Worm (Caenorhabditis elegans) whole organism, L3 larva: ENCODE results near the gene K10D11.7.
A peak's percentile ranks its signal among the peaks of the same experiment; 100 is the strongest.

Experiments
- ZK546.5 ChIP-seq: sonication (generic microtip); optimal IDR thresholded peaks from 2 replicates; lab custom pipeline; 2017; ENCODE audit warnings: missing biosample characterization, missing genetic modification characterization
- aly-2 ChIP-seq: fragments of 150-350 bp; optimal IDR thresholded peaks from 2 replicates; lab custom pipeline; 2014; ENCODE audit warnings: missing biosample characterization, missing genetic modification characterization
- ama-1 ChIP-seq: fragments of 150-350 bp; optimal IDR thresholded peaks from 2 replicates; lab custom pipeline; 2018
- ceh-28 ChIP-seq: fragments of 150-350 bp; optimal IDR thresholded peaks from 2 replicates; lab custom pipeline; 2014; ENCODE audit warnings: missing biosample characterization, missing genetic modification reagents, missing genetic modification characterization
- ceh-82 ChIP-seq: fragments of 150-350 bp; optimal IDR thresholded peaks from 2 replicates; lab custom pipeline; 2014; ENCODE audit warnings: missing biosample characterization, missing genetic modification characterization
- ceh-9 ChIP-seq: sonication (generic microtip); optimal IDR thresholded peaks from 2 replicates; lab custom pipeline; 2018; ENCODE audit warnings: missing biosample characterization, missing genetic modification characterization
- daf-12 ChIP-seq: fragments of 150-350 bp; optimal IDR thresholded peaks from 2 replicates; lab custom pipeline; 2014; ENCODE audit warnings: missing biosample characterization, missing genetic modification reagents, missing genetic modification characterization
- egl-27 ChIP-seq: sonication (generic microtip); optimal IDR thresholded peaks from 4 replicates; lab custom pipeline; 2017; ENCODE audit warnings: missing biosample characterization, missing genetic modification reagents, missing genetic modification characterization
- egl-5 ChIP-seq: fragments of 150-350 bp; optimal IDR thresholded peaks from 2 replicates; lab custom pipeline; 2017; ENCODE audit warnings: missing biosample characterization, missing genetic modification reagents, missing genetic modification characterization, inconsistent platforms
- elt-1 ChIP-seq: fragments of 150-350 bp; optimal IDR thresholded peaks from 2 replicates; lab custom pipeline; 2014; ENCODE audit warnings: missing biosample characterization, missing genetic modification characterization
- elt-2 ChIP-seq: sonication (generic microtip); optimal IDR thresholded peaks from 2 replicates; lab custom pipeline; 2016; ENCODE audit warnings: missing genetic modification reagents, mild to moderate bottlenecking, missing genetic modification characterization, missing compliant biosample characterization
- elt-3 ChIP-seq, 3 experiments: fragments of 150-350 bp in 1 of 3; sonication (generic microtip) in 2 of 3; optimal IDR thresholded peaks; 2 replicates in 2 of 3; 4 replicates in 1 of 3; lab custom pipeline; 2014 to 2017; ENCODE audit warnings: missing biosample characterization in 3 of 3, missing genetic modification characterization in 3 of 3
- eor-1 ChIP-seq, 2 experiments: fragments of 150-350 bp; optimal IDR thresholded peaks; 2 replicates each; lab custom pipeline; 2014 to 2018; ENCODE audit warnings: missing biosample characterization in 2 of 2, missing genetic modification characterization in 2 of 2
- fkh-10 ChIP-seq: sonication (generic microtip); optimal IDR thresholded peaks from 2 replicates; lab custom pipeline; 2017; ENCODE audit warnings: missing biosample characterization, missing genetic modification reagents, missing genetic modification characterization
- fkh-2 ChIP-seq: fragments of 150-350 bp; optimal IDR thresholded peaks from 2 replicates; lab custom pipeline; 2014; ENCODE audit warnings: missing biosample characterization, missing genetic modification reagents, missing genetic modification characterization
- fos-1 ChIP-seq: fragments of 150-350 bp; optimal IDR thresholded peaks from 2 replicates; lab custom pipeline; 2014; ENCODE audit warnings: missing biosample characterization, missing genetic modification characterization
- hmg-11 ChIP-seq: sonication (generic microtip); optimal IDR thresholded peaks from 2 replicates; lab custom pipeline; 2016; ENCODE audit warnings: missing genetic modification characterization, missing compliant biosample characterization
- jun-1 ChIP-seq: fragments of 150-350 bp; optimal IDR thresholded peaks from 2 replicates; lab custom pipeline; 2014; ENCODE audit warnings: missing biosample characterization, missing genetic modification reagents, missing genetic modification characterization
- lin-15B ChIP-seq: fragments of 150-350 bp; optimal IDR thresholded peaks from 2 replicates; lab custom pipeline; 2014; ENCODE audit warnings: missing biosample characterization, missing genetic modification characterization
- lin-39 ChIP-seq: fragments of 150-350 bp; optimal IDR thresholded peaks from 2 replicates; lab custom pipeline; 2018; ENCODE audit warnings: missing biosample characterization, missing genetic modification reagents, missing genetic modification characterization
- lsy-12 ChIP-seq: sonication (generic microtip); optimal IDR thresholded peaks from 2 replicates; lab custom pipeline; 2016; ENCODE audit warnings: mild to moderate bottlenecking, missing genetic modification characterization, missing compliant biosample characterization
- mdl-1 ChIP-seq: fragments of 150-350 bp; optimal IDR thresholded peaks from 2 replicates; lab custom pipeline; 2014; ENCODE audit warnings: missing biosample characterization, missing genetic modification characterization
- mml-1 ChIP-seq: fragments of 150-350 bp; sonication (generic microtip); optimal IDR thresholded peaks from 3 replicates; lab custom pipeline; 2014; ENCODE audit warnings: missing biosample characterization, missing genetic modification characterization
- nfya-1 ChIP-seq: sonication (generic microtip); optimal IDR thresholded peaks from 2 replicates; lab custom pipeline; 2017; ENCODE audit warnings: missing genetic modification characterization, mild to moderate bottlenecking, missing compliant biosample characterization, antibody characterized with exemption, moderate library complexity; ENCODE audit not compliant: insufficient read depth
- nhr-11 ChIP-seq: fragments of 150-350 bp; optimal IDR thresholded peaks from 2 replicates; lab custom pipeline; 2014; ENCODE audit warnings: missing biosample characterization, missing genetic modification characterization
- nhr-12 ChIP-seq: fragments of 150-350 bp; optimal IDR thresholded peaks from 2 replicates; lab custom pipeline; 2014; ENCODE audit warnings: missing biosample characterization, missing genetic modification characterization
- nhr-237 ChIP-seq: fragments of 150-350 bp; optimal IDR thresholded peaks from 2 replicates; lab custom pipeline; 2014; ENCODE audit warnings: missing biosample characterization, missing genetic modification characterization
- nhr-25 ChIP-seq: sonication (generic microtip); optimal IDR thresholded peaks from 2 replicates; lab custom pipeline; 2017; ENCODE audit warnings: missing biosample characterization, missing genetic modification characterization
- nhr-28 ChIP-seq: fragments of 150-350 bp; optimal IDR thresholded peaks from 2 replicates; lab custom pipeline; 2014; ENCODE audit warnings: missing biosample characterization, missing genetic modification characterization
- nhr-43 ChIP-seq: sonication (generic microtip); optimal IDR thresholded peaks from 2 replicates; lab custom pipeline; 2016; ENCODE audit warnings: mild to moderate bottlenecking, missing genetic modification characterization, missing compliant biosample characterization; ENCODE audit not compliant: poor library complexity, severe bottlenecking
- nhr-76 ChIP-seq: fragments of 150-350 bp; sonication (generic microtip); optimal IDR thresholded peaks from 5 replicates; lab custom pipeline; 2014; ENCODE audit warnings: missing biosample characterization, missing genetic modification characterization
- nhr-77 ChIP-seq: fragments of 150-350 bp; optimal IDR thresholded peaks from 2 replicates; lab custom pipeline; 2014; ENCODE audit warnings: missing biosample characterization, missing genetic modification characterization
- pha-4 ChIP-seq: fragments of 150-350 bp; optimal IDR thresholded peaks from 2 replicates; lab custom pipeline; 2014; ENCODE audit warnings: missing biosample characterization, missing genetic modification reagents, missing genetic modification characterization
- pqm-1 ChIP-seq: fragments of 150-350 bp; optimal IDR thresholded peaks from 2 replicates; lab custom pipeline; 2017; ENCODE audit warnings: missing biosample characterization, missing genetic modification characterization, inconsistent platforms
- sea-2 ChIP-seq: fragments of 150-350 bp; sonication (generic microtip); optimal IDR thresholded peaks from 4 replicates; lab custom pipeline; 2014; ENCODE audit warnings: missing biosample characterization, missing genetic modification reagents, missing genetic modification characterization
- skn-1 ChIP-seq: fragments of 150-350 bp; optimal IDR thresholded peaks from 2 replicates; lab custom pipeline; 2014; ENCODE audit warnings: missing biosample characterization, missing genetic modification characterization
- snpc-4 ChIP-seq: fragments of 150-350 bp; optimal IDR thresholded peaks from 2 replicates; lab custom pipeline; 2014; ENCODE audit warnings: missing biosample characterization, missing genetic modification characterization
- tbx-2 ChIP-seq: sonication (generic microtip); optimal IDR thresholded peaks from 2 replicates; lab custom pipeline; 2016; ENCODE audit warnings: mild to moderate bottlenecking, missing genetic modification characterization, missing compliant biosample characterization
- unc-39 ChIP-seq: sonication (generic microtip); optimal IDR thresholded peaks from 4 replicates; lab custom pipeline; 2017; ENCODE audit warnings: missing biosample characterization, missing genetic modification characterization
- unc-62 ChIP-seq: fragments of 150-350 bp; sonication (generic microtip); optimal IDR thresholded peaks from 4 replicates; lab custom pipeline; 2014; ENCODE audit warnings: missing biosample characterization, missing genetic modification reagents, missing genetic modification characterization
- zag-1 ChIP-seq: fragments of 150-350 bp; optimal IDR thresholded peaks from 2 replicates; lab custom pipeline; 2014; ENCODE audit warnings: missing biosample characterization, missing genetic modification characterization
- ztf-11 ChIP-seq: fragments of 150-350 bp; optimal IDR thresholded peaks from 2 replicates; lab custom pipeline; 2014; ENCODE audit warnings: missing biosample characterization, missing genetic modification characterization
- ztf-4 ChIP-seq: fragments of 150-350 bp; optimal IDR thresholded peaks from 2 replicates; lab custom pipeline; 2014; ENCODE audit warnings: missing biosample characterization, missing genetic modification characterization

The K10D11.7 gene

ce11 chrIV:13026762-13027161, 31.0 kb upstream of the K10D11.7 start:
- TF ChIP-seq jun-1 (tag; lab: Kevin White, UChicago): peak; percentile 36
- peak; percentile 76 for TF ChIP-seq pqm-1
- TF ChIP-seq elt-2 (tag; lab: Kevin White, UChicago): peak; percentile 92
- no peak for TF ChIP-seq lsy-12 (tag; lab: Kevin White, UChicago)
- no peak for TF ChIP-seq nhr-11 (tag; lab: Kevin White, UChicago)

- TF ChIP-seq mml-1 (tag; lab: Kevin White, UChicago) (no peak), snpc-4 (tag; lab: Kevin White, UChicago) (peak; percentile 31), ZK546.5 (tag; lab: Kevin White, UChicago) (no peak), nhr-237 (tag; lab: Kevin White, UChicago) (no peak), ztf-11 (tag; lab: Kevin White, UChicago) (no peak), nfya-1 (tag; lab: Kevin White, UChicago) (peak; percentile 59), unc-39 (no peak), lin-39 (tag; lab: Kevin White, UChicago) (no peak), elt-1 (peak; percentile 1), unc-62 (no peak), zag-1 (tag; lab: Kevin White, UChicago) (no peak), eor-1 (tag; optimal IDR thresholded peaks at IDR 0.05; lab: Kevin White, UChicago) (no peak), nhr-12 (tag; lab: Kevin White, UChicago) (no peak), elt-3 (tag; optimal IDR thresholded peaks at IDR 0.05; lab: Kevin White, UChicago) (no peak), sea-2 (GFP tag; lab: Kevin White, UChicago) (no peak), nhr-11 (tag; lab: Kevin White, UChicago) (no peak), fos-1 (tag; lab: Kevin White, UChicago) (no peak), fkh-2 (tag; lab: Kevin White, UChicago) (no peak), pqm-1 (no peak), ceh-9 (tag; lab: Kevin White, UChicago) (peak; percentile 32), fkh-10 (no peak), aly-2 (no peak), nhr-76 (no peak), tbx-2 (tag; lab: Kevin White, UChicago) (no peak), nhr-28 (tag; lab: Kevin White, UChicago) (no peak), nhr-77 (tag; lab: Kevin White, UChicago) (no peak), ama-1 (lab: Kevin White, UChicago) (no peak), daf-12 (tag; lab: Kevin White, UChicago) (no peak), jun-1 (tag; lab: Kevin White, UChicago) (no peak), lin-15B (tag; lab: Kevin White, UChicago) (no peak), ceh-28 (tag; lab: Kevin White, UChicago) (no peak), nhr-43 (tag; lab: Kevin White, UChicago) (no peak), hmg-11 (tag; lab: Kevin White, UChicago) (peak; percentile 55), elt-2 (tag; lab: Kevin White, UChicago) (no peak), skn-1 (peak; percentile 9), egl-27 (tag; lab: Kevin White, UChicago) (no peak), mdl-1 (tag; lab: Kevin White, UChicago) (no peak)
These were observed 30.1 kb upstream of the K10D11.7 start for ce11 chrIV:13025853-13026343.

ce11 chrIV:13022892-13023291, 27.1 kb upstream of the K10D11.7 start:
- no peak for TF ChIP-seq egl-5

- no peak for TF ChIP-seq nhr-11 (tag; lab: Kevin White, UChicago)
- no peak for TF ChIP-seq unc-39
- no peak for TF ChIP-seq snpc-4 (tag; lab: Kevin White, UChicago)
- TF ChIP-seq ama-1 (lab: Kevin White, UChicago): no peak
- no peak for TF ChIP-seq elt-3 (tag; optimal IDR thresholded peaks at IDR 0.05; lab: Kevin White, UChicago)
- TF ChIP-seq ceh-28 (tag; lab: Kevin White, UChicago): no peak
- TF ChIP-seq ceh-82 (tag; lab: Kevin White, UChicago): no peak
- no peak for TF ChIP-seq lsy-12 (tag; lab: Kevin White, UChicago)
- no peak for TF ChIP-seq mml-1 (tag; lab: Kevin White, UChicago)
- no peak for TF ChIP-seq hmg-11 (tag; lab: Kevin White, UChicago)
- no peak for TF ChIP-seq nfya-1 (tag; lab: Kevin White, UChicago)
- no peak for TF ChIP-seq tbx-2 (tag; lab: Kevin White, UChicago)
- TF ChIP-seq lin-15B (tag; lab: Kevin White, UChicago): no peak
- TF ChIP-seq zag-1 (tag; lab: Kevin White, UChicago): no peak
- TF ChIP-seq nhr-25 (tag; lab: Kevin White, UChicago): no peak
- TF ChIP-seq pha-4 (tag; lab: Kevin White, UChicago): no peak
- TF ChIP-seq fkh-10: no peak
- no peak for TF ChIP-seq ztf-4 (tag; lab: Kevin White, UChicago)
- TF ChIP-seq ztf-11 (tag; lab: Kevin White, UChicago): no peak
- TF ChIP-seq daf-12 (tag; lab: Kevin White, UChicago): no peak
These were observed 25.2 kb upstream of the K10D11.7 start for ce11 chrIV:13021006-13021405.
